Worm (Caenorhabditis elegans) whole organism, late embryonic: ENCODE data around the gene timp-1.

Source experiments
- C08G9.2 ChIP-seq: sonication (generic microtip); optimal IDR thresholded peaks from 2 replicates; lab custom pipeline; 2016; ENCODE audit warnings: mild to moderate bottlenecking, missing genetic modification characterization, moderate library complexity, missing compliant biosample characterization
- K02D7.2 ChIP-seq: sonication (generic microtip); optimal IDR thresholded peaks from 2 replicates; lab custom pipeline; 2017; ENCODE audit warnings: mild to moderate bottlenecking, missing genetic modification characterization, missing compliant biosample characterization
- K09A11.1 ChIP-seq: sonication (generic microtip); optimal IDR thresholded peaks from 2 replicates; lab custom pipeline; 2017; ENCODE audit warnings: antibody characterized with exemption, mild to moderate bottlenecking, missing genetic modification characterization, missing compliant biosample characterization; ENCODE audit not compliant: insufficient read depth
- ahr-1 ChIP-seq: sonication (generic microtip); optimal IDR thresholded peaks from 2 replicates; lab custom pipeline; 2016; ENCODE audit warnings: missing genetic modification characterization, missing compliant biosample characterization
- ama-1 ChIP-seq: fragments of 150-350 bp; optimal IDR thresholded peaks from 2 replicates; lab custom pipeline; 2014
- ceh-18 ChIP-seq: sonication (generic microtip); optimal IDR thresholded peaks from 2 replicates; lab custom pipeline; 2016; ENCODE audit warnings: missing genetic modification characterization, missing compliant biosample characterization
- ceh-19 ChIP-seq: fragments of 200-800 bp; sonication (Bioruptor generic); optimal IDR thresholded peaks from 2 replicates; lab custom pipeline; 2018; ENCODE audit warnings: mild to moderate bottlenecking, missing genetic modification characterization, missing compliant biosample characterization
- ceh-2 ChIP-seq: sonication (generic microtip); optimal IDR thresholded peaks from 2 replicates; lab custom pipeline; 2016; ENCODE audit warnings: missing genotype, missing genetic modification characterization, missing compliant biosample characterization
- ceh-22 ChIP-seq: sonication (generic microtip); optimal IDR thresholded peaks from 2 replicates; lab custom pipeline; 2017; ENCODE audit warnings: missing biosample characterization, missing genetic modification characterization
- ceh-24 ChIP-seq: sonication (generic microtip); optimal IDR thresholded peaks from 2 replicates; lab custom pipeline; 2016; ENCODE audit warnings: mild to moderate bottlenecking, missing genetic modification characterization, missing compliant biosample characterization
- ceh-30 ChIP-seq: fragments of 150-350 bp; optimal IDR thresholded peaks from 2 replicates; lab custom pipeline; 2014; ENCODE audit warnings: missing biosample characterization, missing genetic modification characterization
- ceh-31 ChIP-seq: sonication (generic microtip); optimal IDR thresholded peaks from 2 replicates; lab custom pipeline; 2016; ENCODE audit warnings: missing genetic modification characterization, missing compliant biosample characterization
- ceh-34 ChIP-seq: sonication (generic microtip); optimal IDR thresholded peaks from 2 replicates; lab custom pipeline; 2016; ENCODE audit warnings: mild to moderate bottlenecking, missing genetic modification characterization, missing compliant biosample characterization
- ceh-45 ChIP-seq: fragments of 200-800 bp; sonication (Bioruptor generic); IDR thresholded peaks from 2 replicates; pipeline ENCODE4 v1.3.6; 2022; ENCODE audit warnings: missing genetic modification reagents, missing genetic modification characterization, missing compliant biosample characterization
- ceh-48 ChIP-seq: sonication (generic microtip); optimal IDR thresholded peaks from 2 replicates; lab custom pipeline; 2016; ENCODE audit warnings: missing genetic modification characterization, inconsistent platforms, missing compliant biosample characterization
- ceh-6 ChIP-seq: fragments of 200-800 bp; sonication (Bioruptor generic); optimal IDR thresholded peaks from 2 replicates; lab custom pipeline; 2018; ENCODE audit warnings: mild to moderate bottlenecking, missing genetic modification characterization, missing compliant biosample characterization
- ceh-9 ChIP-seq: sonication (generic microtip); optimal IDR thresholded peaks from 2 replicates; lab custom pipeline; 2016; ENCODE audit warnings: mild to moderate bottlenecking, missing genetic modification characterization, inconsistent platforms, missing compliant biosample characterization
- che-1 ChIP-seq: sonication (generic microtip); optimal IDR thresholded peaks from 2 replicates; lab custom pipeline; 2016; ENCODE audit warnings: mild to moderate bottlenecking, missing genetic modification characterization, missing compliant biosample characterization
- dve-1 ChIP-seq: sonication (generic microtip); optimal IDR thresholded peaks from 2 replicates; lab custom pipeline; 2017; ENCODE audit warnings: antibody characterized with exemption, mild to moderate bottlenecking, missing genetic modification characterization, missing compliant biosample characterization
- elt-2 ChIP-seq: sonication (generic microtip); optimal IDR thresholded peaks from 2 replicates; lab custom pipeline; 2016; ENCODE audit warnings: missing genetic modification reagents, missing genetic modification characterization, missing compliant biosample characterization
- elt-4 ChIP-seq: sonication (generic microtip); optimal IDR thresholded peaks from 2 replicates; lab custom pipeline; 2016; ENCODE audit warnings: missing genetic modification characterization, missing compliant biosample characterization
- ets-4 ChIP-seq: sonication (generic microtip); optimal IDR thresholded peaks from 2 replicates; lab custom pipeline; 2016; ENCODE audit warnings: missing genetic modification characterization, missing compliant biosample characterization
- eyg-1 ChIP-seq: sonication (generic microtip); optimal IDR thresholded peaks from 2 replicates; lab custom pipeline; 2016; ENCODE audit warnings: missing genotype, missing genetic modification characterization, missing compliant biosample characterization
- fkh-10 ChIP-seq: fragments of 150-350 bp; optimal IDR thresholded peaks from 2 replicates; lab custom pipeline; 2014; ENCODE audit warnings: missing biosample characterization, missing genetic modification reagents, missing genetic modification characterization
- gmeb-2 ChIP-seq: sonication (generic microtip); optimal IDR thresholded peaks from 2 replicates; lab custom pipeline; 2016; ENCODE audit warnings: missing genetic modification characterization, inconsistent platforms, missing compliant biosample characterization
- hlh-13 ChIP-seq: fragments of 200-800 bp; sonication (Bioruptor generic); optimal IDR thresholded peaks from 2 replicates; lab custom pipeline; 2018; ENCODE audit warnings: mild to moderate bottlenecking, missing genetic modification characterization, missing compliant biosample characterization
- hlh-15 ChIP-seq: sonication (generic microtip); optimal IDR thresholded peaks from 2 replicates; lab custom pipeline; 2016; ENCODE audit warnings: missing genetic modification characterization, missing compliant biosample characterization
- hlh-6 ChIP-seq: sonication (generic microtip); optimal IDR thresholded peaks from 2 replicates; lab custom pipeline; 2016; ENCODE audit warnings: missing genotype, missing genetic modification characterization, missing compliant biosample characterization
- hlh-8 ChIP-seq: sonication (generic microtip); optimal IDR thresholded peaks from 2 replicates; lab custom pipeline; 2016; ENCODE audit warnings: missing genotype, missing genetic modification characterization, missing compliant biosample characterization
- nfya-1 ChIP-seq: sonication (generic microtip); optimal IDR thresholded peaks from 2 replicates; lab custom pipeline; 2017; ENCODE audit warnings: missing genetic modification characterization, mild to moderate bottlenecking, missing compliant biosample characterization, antibody characterized with exemption, moderate library complexity
- nhr-11 ChIP-seq: fragments of 150-350 bp; optimal IDR thresholded peaks from 2 replicates; lab custom pipeline; 2014; ENCODE audit warnings: missing biosample characterization, missing genetic modification characterization
- odd-2 ChIP-seq: sonication (generic microtip); optimal IDR thresholded peaks from 2 replicates; lab custom pipeline; 2017; ENCODE audit warnings: antibody characterized with exemption, mild to moderate bottlenecking, missing genetic modification characterization, missing compliant biosample characterization
- pat-9 ChIP-seq: fragments of 200-800 bp; sonication (Bioruptor generic); optimal IDR thresholded peaks from 2 replicates; lab custom pipeline; 2018; ENCODE audit warnings: mild to moderate bottlenecking, missing genetic modification characterization, moderate library complexity, missing compliant biosample characterization
- pax-1 ChIP-seq: fragments of 150-350 bp; optimal IDR thresholded peaks from 2 replicates; lab custom pipeline; 2014; ENCODE audit warnings: missing biosample characterization, missing genetic modification characterization
- pqm-1 ChIP-seq: sonication (generic microtip); optimal IDR thresholded peaks from 2 replicates; lab custom pipeline; 2016; ENCODE audit warnings: missing genetic modification characterization, missing compliant biosample characterization
- pros-1 ChIP-seq: fragments of 150-350 bp; optimal IDR thresholded peaks from 2 replicates; lab custom pipeline; 2014; ENCODE audit warnings: missing biosample characterization, missing genetic modification reagents, missing genetic modification characterization
- ref-2 ChIP-seq: sonication (generic microtip); optimal IDR thresholded peaks from 2 replicates; lab custom pipeline; 2016; ENCODE audit warnings: missing genetic modification characterization, missing compliant biosample characterization
- rnt-1 ChIP-seq: sonication (generic microtip); optimal IDR thresholded peaks from 2 replicates; lab custom pipeline; 2016; ENCODE audit warnings: missing genetic modification characterization, missing compliant biosample characterization
- sdc-2 ChIP-seq: sonication (generic microtip); optimal IDR thresholded peaks from 2 replicates; lab custom pipeline; 2016; ENCODE audit warnings: missing genotype, missing genetic modification characterization, missing compliant biosample characterization
- sox-2 ChIP-seq: fragments of 200-800 bp; sonication (Bioruptor generic); IDR thresholded peaks from 2 replicates; pipeline ENCODE4 v1.3.6; 2022; ENCODE audit warnings: missing genetic modification reagents, missing genetic modification characterization, missing compliant biosample characterization
- sox-4 ChIP-seq: sonication (generic microtip); optimal IDR thresholded peaks from 2 replicates; lab custom pipeline; 2017; ENCODE audit warnings: mild to moderate bottlenecking, missing genetic modification characterization, inconsistent platforms, missing compliant biosample characterization
- syd-9 ChIP-seq: sonication (generic microtip); optimal IDR thresholded peaks from 2 replicates; lab custom pipeline; 2016; ENCODE audit warnings: mild to moderate bottlenecking, missing genetic modification characterization, moderate library complexity, missing compliant biosample characterization
- tbx-2 ChIP-seq: sonication (generic microtip); optimal IDR thresholded peaks from 2 replicates; lab custom pipeline; 2016; ENCODE audit warnings: missing genetic modification characterization, missing compliant biosample characterization
- unc-3 ChIP-seq, 2 experiments: fragments of 200-800 bp in 1 of 2; sonication (Bioruptor generic) in 1 of 2; sonication (generic microtip) in 1 of 2; conservative IDR thresholded peaks in 1 of 2; optimal IDR thresholded peaks in 1 of 2; 2 replicates each; pipeline versions ENCODE4 v1.3.6 to Lab custom; 2016 to 2022; ENCODE audit warnings: missing compliant biosample characterization in 2 of 2, missing genetic modification characterization in 2 of 2, missing genetic modification reagents in 1 of 2
- unc-86 ChIP-seq: sonication (generic microtip); optimal IDR thresholded peaks from 2 replicates; lab custom pipeline; 2016; ENCODE audit warnings: missing genetic modification characterization, missing compliant biosample characterization
- zip-5 ChIP-seq: sonication (generic microtip); optimal IDR thresholded peaks from 2 replicates; lab custom pipeline; 2016; ENCODE audit warnings: missing genetic modification characterization, missing compliant biosample characterization
- ztf-16 ChIP-seq: sonication (generic microtip); optimal IDR thresholded peaks from 2 replicates; lab custom pipeline; 2017; ENCODE audit warnings: missing genetic modification characterization, missing compliant biosample characterization

Gene timp-1

ce11 chrV:8224634-8225033, 17.6 kb downstream of the timp-1 start, which contains the start of gene pax-1:
Gene pax-1, plus strand, starts transcription at chrV:8224934.
- TF ChIP-seq ceh-9 (no peak), hlh-13 (GFP tag; lab: Kevin White, UChicago) (no peak), che-1 (no peak), sox-4 (tag; lab: Kevin White, UChicago) (no peak), ztf-16 (tag; lab: Kevin White, UChicago) (no peak), sdc-2 (tag; lab: Kevin White, UChicago) (no peak), ets-4 (tag; lab: Kevin White, UChicago) (no peak), ceh-24 (tag; lab: Kevin White, UChicago) (no peak)

ce11 chrV:8226812-8227211, 19.8 kb downstream of the timp-1 start, which contains the start of gene K07C11.10:
Gene K07C11.10, minus strand, starts transcription at chrV:8226912.
- TF ChIP-seq nhr-11 (tag; lab: Kevin White, UChicago) (no peak), K02D7.2 (no peak), ceh-48 (tag; lab: Kevin White, UChicago) (no peak), elt-4 (tag; lab: Kevin White, UChicago) (no peak), ets-4 (tag; lab: Kevin White, UChicago) (no peak), rnt-1 (tag; lab: Kevin White, UChicago) (no peak)

- TF ChIP-seq ceh-2 (tag; lab: Kevin White, UChicago) (peak; percentile 7), C08G9.2 (tag; lab: Kevin White, UChicago) (peak; percentile 26), gmeb-2 (tag; lab: Kevin White, UChicago) (no peak), ceh-30 (tag; lab: Kevin White, UChicago) (peak; percentile 12), sox-2 (GFP tag; lab: Robert Waterston, UW) (no peak), zip-5 (tag; lab: Kevin White, UChicago) (no peak), hlh-6 (tag; lab: Kevin White, UChicago) (no peak), rnt-1 (tag; lab: Kevin White, UChicago) (peak; percentile 33), hlh-8 (no peak), unc-3 (GFP tag; conservative IDR thresholded peaks at IDR 0.05; lab: Robert Waterston, UW) (no peak), unc-3 (tag; optimal IDR thresholded peaks at IDR 0.05; lab: Kevin White, UChicago) (no peak), ref-2 (peak; percentile 17), dve-1 (tag; lab: Kevin White, UChicago) (no peak), elt-2 (no peak), pros-1 (tag; lab: Kevin White, UChicago) (no peak), elt-4 (tag; lab: Kevin White, UChicago) (no peak), ceh-31 (tag; lab: Kevin White, UChicago) (peak; percentile 27), ceh-18 (tag; lab: Kevin White, UChicago) (peak; percentile 10), pax-1 (tag; lab: Kevin White, UChicago) (no peak), eyg-1 (tag; lab: Kevin White, UChicago) (no peak), syd-9 (peak; percentile 15), ama-1 (peak; percentile 82), pat-9 (no peak), tbx-2 (tag; lab: Kevin White, UChicago) (peak; percentile 17), odd-2 (tag; lab: Kevin White, UChicago) (no peak), ceh-48 (tag; lab: Kevin White, UChicago) (no peak), unc-86 (tag; lab: Kevin White, UChicago) (no peak), nfya-1 (tag; lab: Kevin White, UChicago) (peak; percentile 49), hlh-15 (no peak), K09A11.1 (no peak), ceh-22 (tag; lab: Kevin White, UChicago) (no peak), ceh-34 (tag; lab: Kevin White, UChicago) (no peak), ahr-1 (tag; lab: Kevin White, UChicago) (no peak), ets-4 (tag; lab: Kevin White, UChicago) (no peak), ceh-45 (no peak), pqm-1 (no peak), fkh-10 (GFP tag; lab: Kevin White, UChicago) (no peak), ceh-6 (no peak), ceh-19 (GFP tag; lab: Kevin White, UChicago) (no peak), sdc-2 (tag; lab: Kevin White, UChicago) (no peak)
Measured at ce11 chrV:8228712-8229119, 21.7 kb downstream of the timp-1 start.
